Worm (Caenorhabditis elegans) whole organism, mixed stage, embryonic: Measurements from ENCODE around the gene mccc-2.

ENCODE experiments used
- M03D4.4 ChIP-seq: sonication (generic microtip); optimal IDR thresholded peaks from 2 replicates; lab custom pipeline; 2017; ENCODE audit warnings: mild to moderate bottlenecking, missing genetic modification characterization, missing compliant biosample characterization
- bed-3 ChIP-seq: fragments of 200-800 bp; sonication (Bioruptor generic); optimal IDR thresholded peaks from 3 replicates; lab custom pipeline; 2018; ENCODE audit warnings: mild to moderate bottlenecking, missing genetic modification characterization, moderate library complexity, missing compliant biosample characterization
- blmp-1 ChIP-seq: fragments of 150-350 bp; optimal IDR thresholded peaks from 2 replicates; lab custom pipeline; 2014; ENCODE audit warnings: missing biosample characterization, missing genetic modification characterization
- ceh-39 ChIP-seq: fragments of 150-350 bp; optimal IDR thresholded peaks from 2 replicates; lab custom pipeline; 2014; ENCODE audit warnings: missing biosample characterization, missing genetic modification characterization
- ceh-43 ChIP-seq: fragments of 200-800 bp; sonication (Bioruptor generic); optimal IDR thresholded peaks from 2 replicates; lab custom pipeline; 2018; ENCODE audit warnings: mild to moderate bottlenecking, missing genetic modification characterization, moderate library complexity, missing compliant biosample characterization
- ceh-83 ChIP-seq: fragments of 200-800 bp; sonication (Bioruptor generic); optimal IDR thresholded peaks from 2 replicates; lab custom pipeline; 2018; ENCODE audit warnings: mild to moderate bottlenecking, missing genetic modification characterization, missing compliant biosample characterization
- ces-1 ChIP-seq: fragments of 150-350 bp; optimal IDR thresholded peaks from 2 replicates; lab custom pipeline; 2014; ENCODE audit warnings: missing biosample characterization, missing genetic modification reagents, missing genetic modification characterization
- cnd-1 ChIP-seq: fragments of 200-800 bp; sonication (Bioruptor generic); optimal IDR thresholded peaks from 2 replicates; lab custom pipeline; 2018; ENCODE audit warnings: mild to moderate bottlenecking, missing genetic modification characterization, missing compliant biosample characterization
- drap-1 ChIP-seq: fragments of 200-800 bp; sonication (Bioruptor generic); optimal IDR thresholded peaks from 3 replicates; lab custom pipeline; 2018; ENCODE audit warnings: mild to moderate bottlenecking, missing genetic modification characterization, missing compliant biosample characterization
- elt-1 ChIP-seq: sonication (generic microtip); optimal IDR thresholded peaks from 2 replicates; lab custom pipeline; 2017; ENCODE audit warnings: missing genetic modification characterization, mild to moderate bottlenecking, missing compliant biosample characterization, antibody characterized with exemption, moderate library complexity, borderline replicate concordance; ENCODE audit not compliant: insufficient read depth
- elt-3 ChIP-seq: fragments of 150-350 bp; optimal IDR thresholded peaks from 2 replicates; lab custom pipeline; 2014; ENCODE audit warnings: missing biosample characterization, missing genetic modification characterization
- flh-1 ChIP-seq: fragments of 200-800 bp; sonication (Bioruptor generic); optimal IDR thresholded peaks from 2 replicates; lab custom pipeline; 2018; ENCODE audit warnings: mild to moderate bottlenecking, missing genetic modification characterization, moderate library complexity, missing compliant biosample characterization
- ham-2 ChIP-seq: fragments of 200-800 bp; sonication (Bioruptor generic); optimal IDR thresholded peaks from 2 replicates; lab custom pipeline; 2018; ENCODE audit warnings: mild to moderate bottlenecking, missing genetic modification characterization, missing compliant biosample characterization
- lin-13 ChIP-seq: fragments of 150-350 bp; optimal IDR thresholded peaks from 2 replicates; lab custom pipeline; 2014; ENCODE audit warnings: missing biosample characterization, missing genetic modification characterization
- lin-32 ChIP-seq: fragments of 200-800 bp; sonication (Bioruptor generic); optimal IDR thresholded peaks from 2 replicates; lab custom pipeline; 2018; ENCODE audit warnings: mild to moderate bottlenecking, missing genetic modification characterization, missing compliant biosample characterization
- mab-5 ChIP-seq: fragments of 150-350 bp; optimal IDR thresholded peaks from 2 replicates; lab custom pipeline; 2014; ENCODE audit warnings: missing biosample characterization, missing genetic modification characterization
- mep-1 ChIP-seq: fragments of 150-350 bp; optimal IDR thresholded peaks from 2 replicates; lab custom pipeline; 2017; ENCODE audit warnings: missing biosample characterization, missing genetic modification reagents, missing genetic modification characterization, inconsistent platforms
- nhr-12 ChIP-seq: fragments of 150-350 bp; optimal IDR thresholded peaks from 2 replicates; lab custom pipeline; 2014; ENCODE audit warnings: missing biosample characterization, missing genetic modification characterization
- nhr-2 ChIP-seq: fragments of 150-350 bp; optimal IDR thresholded peaks from 2 replicates; lab custom pipeline; 2014; ENCODE audit warnings: missing biosample characterization, missing genetic modification characterization
- nhr-237 ChIP-seq: fragments of 150-350 bp; optimal IDR thresholded peaks from 2 replicates; lab custom pipeline; 2014; ENCODE audit warnings: missing biosample characterization, missing genetic modification characterization
- pha-4 ChIP-seq: fragments of 150-350 bp; optimal IDR thresholded peaks from 2 replicates; lab custom pipeline; 2018; ENCODE audit warnings: missing biosample characterization, missing genetic modification reagents, missing genetic modification characterization
- sem-2 ChIP-seq: fragments of 200-800 bp; sonication (Bioruptor generic); optimal IDR thresholded peaks from 2 replicates; lab custom pipeline; 2018; ENCODE audit warnings: mild to moderate bottlenecking, missing genetic modification characterization, missing compliant biosample characterization
- snpc-4 ChIP-seq: fragments of 150-350 bp; optimal IDR thresholded peaks from 2 replicates; lab custom pipeline; 2014; ENCODE audit warnings: missing biosample characterization, missing genetic modification characterization
- sptf-1 ChIP-seq: sonication (generic microtip); optimal IDR thresholded peaks from 2 replicates; lab custom pipeline; 2017; ENCODE audit warnings: mild to moderate bottlenecking, missing genetic modification characterization, moderate library complexity, missing compliant biosample characterization
- tbx-8 ChIP-seq: fragments of 200-800 bp; sonication (Bioruptor generic); optimal IDR thresholded peaks from 2 replicates; lab custom pipeline; 2018; ENCODE audit warnings: mild to moderate bottlenecking, missing genetic modification characterization, moderate library complexity, missing compliant biosample characterization
- unc-120 ChIP-seq: sonication (generic microtip); optimal IDR thresholded peaks from 2 replicates; lab custom pipeline; 2017; ENCODE audit warnings: missing genetic modification characterization, missing compliant biosample characterization; ENCODE audit not compliant: poor library complexity, severe bottlenecking
- unc-39 ChIP-seq: fragments of 150-350 bp; optimal IDR thresholded peaks from 2 replicates; lab custom pipeline; 2014; ENCODE audit warnings: missing biosample characterization, missing genetic modification characterization
- unc-62 ChIP-seq: fragments of 150-350 bp; optimal IDR thresholded peaks from 2 replicates; lab custom pipeline; 2014; ENCODE audit warnings: missing biosample characterization, missing genetic modification reagents, missing genetic modification characterization
- zip-8 ChIP-seq: fragments of 150-350 bp; optimal IDR thresholded peaks from 2 replicates; lab custom pipeline; 2014; ENCODE audit warnings: missing biosample characterization, missing genetic modification characterization
- ztf-11 ChIP-seq: fragments of 150-350 bp; optimal IDR thresholded peaks from 2 replicates; lab custom pipeline; 2014; ENCODE audit warnings: missing biosample characterization, missing genetic modification characterization

mccc-2 gene

ce11 chrIII:9109172-9109571, 20.0 kb upstream of the mccc-2 start, which contains the start of gene cya-1:
TSS of gene cya-1 (minus strand) at chrIII:9109272.
- TF ChIP-seq ceh-43 (GFP tag; lab: Kevin White, UChicago) (no peak), ceh-39 (peak; percentile 28), bed-3 (GFP tag; lab: Kevin White, UChicago) (no peak), ceh-83 (GFP tag; lab: Kevin White, UChicago) (no peak), nhr-237 (tag; lab: Kevin White, UChicago) (no peak), unc-120 (tag; lab: Kevin White, UChicago) (no peak), lin-32 (GFP tag; lab: Kevin White, UChicago) (no peak), elt-3 (tag; lab: Kevin White, UChicago) (no peak)

- no peak for TF ChIP-seq M03D4.4
- TF ChIP-seq mab-5 (tag; lab: Kevin White, UChicago), result no peak
- TF ChIP-seq ceh-39, result no peak
- no peak for TF ChIP-seq ztf-11 (tag; lab: Kevin White, UChicago)
- TF ChIP-seq lin-13 (tag; lab: Kevin White, UChicago), result no peak
- TF ChIP-seq cnd-1 (tag; lab: Kevin White, UChicago), result no peak
- no peak for TF ChIP-seq unc-62 (GFP tag; lab: Kevin White, UChicago)
- TF ChIP-seq ceh-83 (GFP tag; lab: Kevin White, UChicago), result no peak
- TF ChIP-seq lin-32 (GFP tag; lab: Kevin White, UChicago), result no peak
- no peak for TF ChIP-seq sem-2 (GFP tag; lab: Kevin White, UChicago)
- no peak for TF ChIP-seq ces-1 (GFP tag; lab: Kevin White, UChicago)
- TF ChIP-seq unc-39 (tag; lab: Kevin White, UChicago), result no peak
Measured at ce11 chrIII:9105653-9106052, 16.5 kb upstream of the mccc-2 start.

- TF ChIP-seq unc-120 (tag; lab: Kevin White, UChicago) (peak; percentile 20), cnd-1 (tag; lab: Kevin White, UChicago) (peak; percentile 79), ham-2 (GFP tag; lab: Kevin White, UChicago) (peak; percentile 41), nhr-12 (tag; lab: Kevin White, UChicago) (no peak), ceh-83 (GFP tag; lab: Kevin White, UChicago) (peak; percentile 20), tbx-8 (GFP tag; lab: Kevin White, UChicago) (peak; percentile 58), flh-1 (GFP tag; lab: Kevin White, UChicago) (peak; percentile 6), sem-2 (GFP tag; lab: Kevin White, UChicago) (peak; percentile 71), ztf-11 (tag; lab: Kevin White, UChicago) (no peak), ceh-43 (GFP tag; lab: Kevin White, UChicago) (peak; percentile 18), drap-1 (GFP tag; lab: Kevin White, UChicago) (peak; percentile 69), elt-1 (no peak), M03D4.4 (peak; percentile 74)
Measured at ce11 chrIII:9104060-9104459, 14.9 kb upstream of the mccc-2 start.

- no peak for TF ChIP-seq sem-2 (GFP tag; lab: Kevin White, UChicago)
Measured at ce11 chrIII:9103643-9104042, 14.5 kb upstream of the mccc-2 start, which contains the start of gene dos-1. TSS of gene dos-1 (plus strand) at chrIII:9103943.

- TF ChIP-seq zip-8 (tag; lab: Kevin White, UChicago), result no peak
- TF ChIP-seq nhr-12 (tag; lab: Kevin White, UChicago), result no peak
- TF ChIP-seq unc-39 (tag; lab: Kevin White, UChicago), result no peak
Measured at ce11 chrIII:9101212-9101611, 12.0 kb upstream of the mccc-2 start, which contains the start of gene ZK507.1. TSS of gene ZK507.1 (minus strand) at chrIII:9101312.

- TF ChIP-seq unc-62 (GFP tag; lab: Kevin White, UChicago) (no peak), pha-4 (no peak), nhr-2 (tag; lab: Kevin White, UChicago) (no peak), ceh-83 (GFP tag; lab: Kevin White, UChicago) (no peak), sptf-1 (no peak), mep-1 (tag; lab: Kevin White, UChicago) (no peak), unc-120 (tag; lab: Kevin White, UChicago) (no peak), blmp-1 (tag; lab: Kevin White, UChicago) (no peak), snpc-4 (tag; lab: Kevin White, UChicago) (no peak), nhr-12 (tag; lab: Kevin White, UChicago) (no peak), mab-5 (tag; lab: Kevin White, UChicago) (no peak)
Measured at ce11 chrIII:9091392-9092291, 2.5 kb upstream of the mccc-2 start, which contains the start of gene glp-1. TSS of gene glp-1 (plus strand) at chrIII:9092241.
